Fruit fly (Drosophila melanogaster) whole organism: Measurements from ENCODE around the gene CG13907.

Source experiments
- CG8478 ChIP-seq: fragments of >200 bp; optimal IDR thresholded peaks from 2 replicates; lab custom pipeline; 2018; ENCODE audit warnings: inconsistent platforms
- Dll ChIP-seq: fragments of >200 bp; optimal IDR thresholded peaks from 2 replicates; lab custom pipeline; 2017
- EcR ChIP-seq, 2 experiments: fragments of >200 bp; optimal IDR thresholded peaks; 2 replicates each; lab custom pipeline; 2017; ENCODE audit warnings: missing biosample characterization in 2 of 2, missing genetic modification characterization in 2 of 2, missing genetic modification reagents in 2 of 2
- pan ChIP-seq: fragments of >200 bp; optimal IDR thresholded peaks from 2 replicates; lab custom pipeline; 2017
- psq ChIP-seq: fragments of >200 bp; optimal IDR thresholded peaks from 2 replicates; lab custom pipeline; 2017

DNA sequence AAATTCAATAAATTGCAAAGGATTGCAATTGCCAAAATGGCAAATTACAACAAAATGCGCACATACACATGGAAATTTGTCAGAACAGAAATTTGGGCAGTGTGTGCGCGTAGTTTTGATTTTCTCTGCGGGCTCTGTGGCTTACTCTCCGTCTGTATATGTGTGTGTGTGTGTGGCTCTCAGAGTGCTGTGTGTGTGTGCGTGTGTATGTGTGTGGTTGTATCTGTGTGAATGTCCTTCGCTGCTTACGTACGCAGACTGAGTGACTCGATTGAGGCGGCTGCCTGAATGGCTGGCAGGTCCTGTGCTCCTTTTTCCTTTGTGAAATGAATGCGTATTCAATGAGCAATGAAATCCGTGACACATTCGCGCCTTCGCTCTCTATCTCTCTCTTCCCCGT, 33.0 kb upstream of the CG13907 start:
- TF ChIP-seq CG8478 (no peak), EcR (GFP tag; optimal IDR thresholded peaks at IDR 0.05; lab: Kevin White, UChicago) (no peak), pan (lab: Kevin White, UChicago) (no peak), Dll (lab: Kevin White, UChicago) (no peak), psq (lab: Kevin White, UChicago) (no peak)
